Fruit fly (Drosophila melanogaster) whole organism, embryonic: ENCODE data around the gene CG33784.

ENCODE experiments used
- CG1832 ChIP-seq: fragments of 200-800 bp; sonication (Bioruptor generic); optimal IDR thresholded peaks from 2 replicates; lab custom pipeline; 2017; ENCODE audit warnings: missing biosample characterization, mild to moderate bottlenecking, missing genetic modification characterization, inconsistent platforms
- CG18599 ChIP-seq: fragments of 200-800 bp; sonication (Bioruptor generic); optimal IDR thresholded peaks from 3 replicates; lab custom pipeline; 2017; ENCODE audit warnings: missing biosample characterization, missing genetic modification characterization, mild to moderate bottlenecking, moderate library complexity, missing genetic modification reagents
- CG30431 ChIP-seq: fragments of 200-800 bp; sonication (Bioruptor generic); optimal IDR thresholded peaks from 2 replicates; lab custom pipeline; 2017; ENCODE audit warnings: missing biosample characterization, missing genetic modification characterization
- E2f2 ChIP-seq: fragments of 200-800 bp; sonication (Bioruptor generic); IDR thresholded peaks from 2 replicates; pipeline ENCODE4 v1.3.6; 2022; ENCODE audit warnings: missing biosample characterization, missing genetic modification characterization
- Mrtf ChIP-seq: fragments of 200-800 bp; sonication (Bioruptor generic); IDR thresholded peaks from 3 replicates; pipeline ENCODE4 v1.3.6; 2022; ENCODE audit warnings: missing biosample characterization, missing genetic modification characterization
- NK7.1 ChIP-seq: fragments of 200-800 bp; sonication (Bioruptor generic); optimal IDR thresholded peaks from 3 replicates; lab custom pipeline; 2016; ENCODE audit warnings: missing biosample characterization, missing genetic modification characterization
- bbx ChIP-seq: fragments of 200-800 bp; sonication (Bioruptor generic); IDR thresholded peaks from 2 replicates; pipeline ENCODE4 v1.3.6; 2022; ENCODE audit warnings: missing biosample characterization, missing genetic modification characterization; ENCODE audit not compliant: partially characterized antibody
- crol ChIP-seq: fragments of 200-800 bp; sonication (Bioruptor generic); IDR thresholded peaks from 2 replicates; pipeline ENCODE4 v1.3.6; 2022; ENCODE audit warnings: missing biosample characterization, missing genetic modification characterization
- nerfin-1 ChIP-seq: fragments of 200-800 bp; sonication (Bioruptor generic); optimal IDR thresholded peaks from 3 replicates; lab custom pipeline; 2019; ENCODE audit warnings: missing biosample characterization, mild to moderate bottlenecking, missing genetic modification characterization, moderate library complexity
- stc ChIP-seq: fragments of 200-800 bp; sonication (Bioruptor generic); IDR thresholded peaks from 2 replicates; pipeline ENCODE4 v1.3.6; 2022; ENCODE audit warnings: missing biosample characterization, missing genetic modification characterization
- stwl ChIP-seq: fragments of 200-800 bp; sonication (Bioruptor generic); optimal IDR thresholded peaks from 3 replicates; lab custom pipeline; 2018; ENCODE audit warnings: missing biosample characterization, mild to moderate bottlenecking, missing genetic modification characterization, moderate library complexity

dm6 chr3R:10053559-10053958 is 14.1 kb upstream of the CG33784 start:
- no peak for TF ChIP-seq crol (GFP tag; lab: Robert Waterston, UW)
- no peak for TF ChIP-seq bbx (GFP tag; lab: Robert Waterston, UW)
- no peak for TF ChIP-seq E2f2 (GFP tag; lab: Robert Waterston, UW)
- no peak for TF ChIP-seq NK7.1 (GFP tag; lab: Kevin White, UChicago)
- peak; percentile 49; the same call in 1 of the 2 replicates for TF ChIP-seq stc
- TF ChIP-seq stwl (tag; lab: Kevin White, UChicago), result peak; percentile 29
- no peak for TF ChIP-seq Mrtf (GFP tag; lab: Robert Waterston, UW)
- TF ChIP-seq CG30431 (GFP tag; lab: Kevin White, UChicago), result no peak
- no peak for TF ChIP-seq CG1832 (GFP tag; lab: Kevin White, UChicago)
- no peak for TF ChIP-seq nerfin-1
- TF ChIP-seq CG18599, result no peak
